Fruit fly (Drosophila melanogaster): ENCODE data around the gene Octbeta1R.

The Octbeta1R gene

dm6 chr3R:22468829-22469487 lies 28.1 kb upstream of the Octbeta1R start (continued):
- TF ChIP-seq Abd-B (GFP tag; optimal IDR thresholded peaks at IDR 0.05) (peak; percentile 83), fd102C (GFP tag; optimal IDR thresholded peaks at IDR 0.05) (no peak), CG2678 (tag; optimal IDR thresholded peaks at IDR 0.05) (peak; percentile 94), lilli (GFP tag; optimal IDR thresholded peaks at IDR 0.05) (peak; percentile 89), hkb (optimal IDR thresholded peaks at IDR 0.05) (no peak), hkb (GFP tag; IDR thresholded peaks at IDR 0.05) (peak; percentile 91), CG9876 (GFP tag; optimal IDR thresholded peaks at IDR 0.05) (peak; percentile 80), CG14014 (GFP tag; IDR thresholded peaks at IDR 0.05) (peak; percentile 90), CG12155 (GFP tag; optimal IDR thresholded peaks at IDR 0.05) (peak; percentile 79), Dll (GFP tag; IDR thresholded peaks at IDR 0.05; ENCODE audit: partially characterized antibody) (no peak), Atf3 (GFP tag; optimal IDR thresholded peaks at IDR 0.05) (peak; percentile 71), abd-A (tag; optimal IDR thresholded peaks at IDR 0.05) (peak; percentile 86), so (GFP tag; IDR thresholded peaks at IDR 0.05) (peak; percentile 89), odd (GFP tag; optimal IDR thresholded peaks at IDR 0.05) (peak; percentile 75), gfzf (GFP tag; optimal IDR thresholded peaks at IDR 0.05) (no peak), oc (tag; optimal IDR thresholded peaks at IDR 0.05) (peak; percentile 75), ham (GFP tag; IDR thresholded peaks at IDR 0.05) (peak; percentile 63), CG6854 (GFP tag; optimal IDR thresholded peaks at IDR 0.05) (peak; percentile 85), CG33557 (GFP tag; optimal IDR thresholded peaks at IDR 0.05) (no peak), CG18619 (GFP tag; optimal IDR thresholded peaks at IDR 0.05) (peak; percentile 85), CG9727 (GFP tag; optimal IDR thresholded peaks at IDR 0.05) (peak; percentile 80), CG7963 (GFP tag; IDR thresholded peaks at IDR 0.05; ENCODE audit: partially characterized antibody) (no peak), sisA (GFP tag; IDR thresholded peaks at IDR 0.05) (peak; percentile 83), Dbx (GFP tag; IDR thresholded peaks at IDR 0.05) (peak; percentile 90), otp (GFP tag; IDR thresholded peaks at IDR 0.05) (peak; percentile 37; the same call in 1 of the 3 replicates), CG10147 (GFP tag; optimal IDR thresholded peaks at IDR 0.05) (peak; percentile 89), sna (GFP tag; IDR thresholded peaks at IDR 0.05; ENCODE audit: partially characterized antibody) (no peak), CG1647 (GFP tag; optimal IDR thresholded peaks at IDR 0.05) (peak; percentile 86), slbo (GFP tag; IDR thresholded peaks at IDR 0.05) (peak; percentile 91), Mes4 (GFP tag; optimal IDR thresholded peaks at IDR 0.05) (peak; percentile 74), CHES-1-like (GFP tag; optimal IDR thresholded peaks at IDR 0.05) (peak; percentile 89), cato (GFP tag; optimal IDR thresholded peaks at IDR 0.05; ENCODE audit: borderline replicate concordance) (peak; percentile 59), Lpt (GFP tag; optimal IDR thresholded peaks at IDR 0.05) (no peak), chinmo (GFP tag; IDR thresholded peaks at IDR 0.05; ENCODE audit: partially characterized antibody) (peak; percentile 64; the same call in 1 of the 4 replicates), CG17385 (GFP tag; optimal IDR thresholded peaks at IDR 0.05) (peak; percentile 81), zen (tag; optimal IDR thresholded peaks at IDR 0.05) (peak; percentile 47), Doc3 (GFP tag; IDR thresholded peaks at IDR 0.05; ENCODE audit: partially characterized antibody) (no peak), ato (GFP tag; IDR thresholded peaks at IDR 0.05; ENCODE audit: partially characterized antibody) (no peak), Dek (tag; optimal IDR thresholded peaks at IDR 0.05) (peak; percentile 85), az2 (GFP tag; optimal IDR thresholded peaks at IDR 0.05) (peak; percentile 80), CG42726 (GFP tag; IDR thresholded peaks at IDR 0.05; ENCODE audit: partially characterized antibody) (no peak), CG7786 (GFP tag; optimal IDR thresholded peaks at IDR 0.05) (peak; percentile 87), CG1529 (GFP tag; optimal IDR thresholded peaks at IDR 0.05) (peak; percentile 42), fru (optimal IDR thresholded peaks at IDR 0.05) (no peak), CG7372 (GFP tag; IDR thresholded peaks at IDR 0.05) (peak; percentile 78), gce (GFP tag; IDR thresholded peaks at IDR 0.05) (peak; percentile 65; the same call in 1 of the 3 replicates), CG11093 (GFP tag; IDR thresholded peaks at IDR 0.05) (peak; percentile 70; the same call in 2 of the 3 replicates), stwl (tag; optimal IDR thresholded peaks at IDR 0.05) (no peak), cas (GFP tag; IDR thresholded peaks at IDR 0.05) (peak; percentile 78), Chrac-16 (GFP tag; optimal IDR thresholded peaks at IDR 0.05) (peak; percentile 81)
